Worm (Caenorhabditis elegans): Measurements from ENCODE around the gene emb-5.

emb-5 gene

DNA sequence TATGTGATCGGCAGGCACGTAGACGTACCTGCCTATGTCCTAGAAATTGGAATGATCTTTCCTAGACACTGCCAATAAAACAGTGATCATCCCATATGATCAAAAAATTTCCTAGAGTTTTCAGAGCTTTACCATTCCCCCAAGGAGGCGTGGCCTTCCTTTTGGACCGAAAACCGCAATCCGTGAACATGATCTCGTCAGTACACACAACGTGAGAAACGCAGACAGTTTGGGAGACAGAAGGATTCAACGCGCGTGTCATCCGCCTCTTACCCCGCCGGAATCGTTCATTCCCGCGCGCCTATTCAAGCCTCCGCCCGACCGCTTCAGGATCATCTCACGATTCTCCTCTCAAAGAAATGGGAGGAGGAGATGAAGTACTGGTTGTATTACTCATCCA lies 45.0 kb upstream of the emb-5 start, which contains the start of gene B0393.5:
B0393.5 (plus strand) TSS at position 301 of the 400 bp plus-strand sequence.
- TF ChIP-seq aha-1 (tag) (peak; percentile 4), ctbp-1 (GFP tag; IDR thresholded peaks at IDR 0.05) (no peak), nhr-11 (tag; optimal IDR thresholded peaks at IDR 0.05) (no peak), mxl-3 (GFP tag; optimal IDR thresholded peaks at IDR 0.05) (peak; percentile 18), F26F4.8 (GFP tag; conservative IDR thresholded peaks at IDR 0.05) (no peak), ceh-82 (tag; optimal IDR thresholded peaks at IDR 0.05) (no peak), spr-3 (GFP tag; optimal IDR thresholded peaks at IDR 0.05) (no peak)

DNA sequence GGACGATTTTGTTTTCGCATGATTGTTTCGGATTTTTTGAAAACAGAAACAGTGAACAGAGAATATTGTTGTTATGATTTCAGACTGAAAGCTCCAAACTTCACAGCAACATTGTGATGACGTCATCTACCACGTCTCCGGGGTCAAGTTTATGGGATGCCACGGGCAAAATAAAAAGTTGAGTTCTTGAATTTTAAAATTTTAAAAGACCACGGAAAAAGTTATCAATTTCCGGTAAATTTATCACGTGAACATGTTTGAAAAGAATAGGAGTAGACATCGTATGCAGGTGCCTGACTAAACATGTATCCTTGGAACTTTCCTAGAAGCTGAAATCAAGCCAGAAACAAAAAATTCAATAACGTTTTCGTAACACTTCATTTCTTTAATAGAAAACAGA lies 43.0 kb upstream of the emb-5 start, which contains the start of gene B0393.4:
B0393.4 (minus strand) TSS at position 101 of the 400 bp plus-strand sequence.
- TF ChIP-seq vab-7 (GFP tag; IDR thresholded peaks at IDR 0.05) (no peak), egl-27 (tag; optimal IDR thresholded peaks at IDR 0.05) (no peak), pqm-1 (tag; optimal IDR thresholded peaks at IDR 0.05) (no peak), nhr-42 (GFP tag; IDR thresholded peaks at IDR 0.05) (no peak), F49E8.2 (tag; optimal IDR thresholded peaks at IDR 0.05; ENCODE audit: borderline replicate concordance) (no peak), duxl-1 (tag; optimal IDR thresholded peaks at IDR 0.05; ENCODE audit: poor library complexity) (no peak), gei-8 (GFP tag; optimal IDR thresholded peaks at IDR 0.05) (no peak), snpc-4 (tag; optimal IDR thresholded peaks at IDR 0.05) (no peak), hlh-11 (tag; optimal IDR thresholded peaks at IDR 0.05) (no peak)

DNA sequence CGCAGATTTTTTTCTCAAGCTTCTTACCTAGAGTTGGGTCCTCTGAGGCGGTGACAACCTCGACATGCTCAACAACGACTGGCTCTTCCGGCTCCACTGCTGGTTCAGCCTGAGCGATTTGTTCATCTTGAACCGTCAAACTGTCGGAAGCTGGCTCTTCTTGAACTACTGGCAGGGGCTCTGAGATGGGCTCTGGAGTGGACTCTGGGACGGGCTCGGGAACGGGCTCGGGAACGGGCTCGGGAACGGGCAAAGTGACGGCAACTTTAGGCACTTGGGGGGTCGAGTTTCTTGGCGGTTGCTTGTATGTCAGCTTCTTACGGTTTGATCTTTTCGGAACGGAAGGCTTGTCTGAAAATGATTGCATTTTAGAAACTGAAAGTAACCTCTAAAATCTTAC lies 42.4 kb upstream of the emb-5 start:
- TF ChIP-seq aha-1 (tag) (no peak), set-16 (GFP tag; IDR thresholded peaks at IDR 0.05) (peak; percentile 78)

DNA sequence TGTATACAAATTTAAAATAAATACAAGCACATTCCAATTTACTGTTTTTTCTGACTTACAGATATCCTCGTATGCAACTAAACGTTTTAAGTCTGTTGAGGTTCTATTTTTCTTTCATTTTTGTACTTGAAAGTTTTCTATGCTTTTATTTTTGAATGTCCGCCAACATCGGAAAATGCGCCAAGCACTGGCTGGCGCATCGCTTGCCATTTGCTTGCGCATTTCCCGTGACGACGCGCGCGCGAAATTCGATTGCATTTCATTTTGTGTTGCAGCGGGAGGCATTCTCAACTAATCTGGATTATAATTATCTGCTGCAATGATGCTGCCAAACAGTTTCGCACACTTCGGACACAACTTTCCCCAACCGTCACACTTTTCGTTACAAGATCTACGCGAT lies 36.5 kb upstream of the emb-5 start, which contains the start of gene fbxl-2:
fbxl-2 (plus strand) TSS at position 278 of the 400 bp plus-strand sequence.
- TF ChIP-seq fos-1 (tag; optimal IDR thresholded peaks at IDR 0.05) (peak; percentile 3), nhr-76 (tag; optimal IDR thresholded peaks at IDR 0.05) (no peak), set-16 (GFP tag; IDR thresholded peaks at IDR 0.05) (peak; percentile 47; the same call in 1 of the 2 replicates), nhr-10 (tag; optimal IDR thresholded peaks at IDR 0.05) (no peak), zip-11 (GFP tag; IDR thresholded peaks at IDR 0.05) (peak; percentile 12; the same call in 1 of the 2 replicates), zag-1 (tag; optimal IDR thresholded peaks at IDR 0.05) (no peak), arid-1 (GFP tag; conservative IDR thresholded peaks at IDR 0.05) (peak; percentile 88), D1046.2 (GFP tag; IDR thresholded peaks at IDR 0.05) (peak; percentile 82; the same call in 1 of the 2 replicates), T26A8.4 (GFP tag; IDR thresholded peaks at IDR 0.05) (peak; percentile 96), mxl-3 (GFP tag; optimal IDR thresholded peaks at IDR 0.05) (peak; percentile 77), Y75B8A.6 (GFP tag; IDR thresholded peaks at IDR 0.05) (peak; percentile 89), nhr-6 (tag; optimal IDR thresholded peaks at IDR 0.05) (peak; percentile 92), aha-1 (tag) (peak; percentile 93), unc-39 (tag; optimal IDR thresholded peaks at IDR 0.05) (no peak), ama-1 (optimal IDR thresholded peaks at IDR 0.05) (peak; percentile 59), vab-7 (GFP tag; IDR thresholded peaks at IDR 0.05) (peak; percentile 67; the same call in 1 of the 2 replicates), daf-16 (GFP tag; optimal IDR thresholded peaks at IDR 0.05) (peak; percentile 55 to 84), daf-16 (tag; optimal IDR thresholded peaks at IDR 0.05) (peak; percentile 55), lin-15B (tag; optimal IDR thresholded peaks at IDR 0.05) (peak; percentile 79), nhr-111 (GFP tag; optimal IDR thresholded peaks at IDR 0.05) (peak; percentile 55), Y5F2A.4 (GFP tag; optimal IDR thresholded peaks at IDR 0.05) (peak; percentile 37), ceh-28 (tag; optimal IDR thresholded peaks at IDR 0.05) (peak; percentile 6), lin-39 (tag; optimal IDR thresholded peaks at IDR 0.05) (no peak), spr-1 (tag; optimal IDR thresholded peaks at IDR 0.05) (peak; percentile 87), nhr-25 (tag; optimal IDR thresholded peaks at IDR 0.05; ENCODE audit: borderline replicate concordance, insufficient read depth) (peak; percentile 68), F26F4.8 (GFP tag; conservative IDR thresholded peaks at IDR 0.05) (no peak), ZK546.5 (tag; optimal IDR thresholded peaks at IDR 0.05) (peak in 1 of 2 experiments; percentile 54), F37D6.2 (tag; optimal IDR thresholded peaks at IDR 0.05) (peak; percentile 92), lir-3 (tag; optimal IDR thresholded peaks at IDR 0.05) (no peak), mdt-29 (GFP tag; IDR thresholded peaks at IDR 0.05) (peak; percentile 77), nhr-41 (GFP tag; IDR thresholded peaks at IDR 0.05) (peak; percentile 51; the same call in 1 of the 2 replicates), nhr-77 (tag; optimal IDR thresholded peaks at IDR 0.05) (peak; percentile 94), fkh-10 (GFP tag; optimal IDR thresholded peaks at IDR 0.05) (peak; percentile 96), ceh-82 (tag; optimal IDR thresholded peaks at IDR 0.05) (no peak), attf-4 (tag; optimal IDR thresholded peaks at IDR 0.05) (no peak), unc-130 (GFP tag; optimal IDR thresholded peaks at IDR 0.05) (peak; percentile 71)

Data from whole organism, L4 larva.